Worm (Caenorhabditis elegans) whole organism, early embryonic: ENCODE measurements around the gene F58B4.5.

Experiments
- B0310.2 ChIP-seq: sonication (generic microtip); optimal IDR thresholded peaks from 2 replicates; lab custom pipeline; 2016; ENCODE audit warnings: mild to moderate bottlenecking, missing genetic modification characterization, missing compliant biosample characterization
- F13C5.2 ChIP-seq: sonication (generic microtip); optimal IDR thresholded peaks from 2 replicates; lab custom pipeline; 2017; ENCODE audit warnings: mild to moderate bottlenecking, missing genetic modification characterization, inconsistent platforms, missing compliant biosample characterization
- aly-1 ChIP-seq: sonication (generic microtip); optimal IDR thresholded peaks from 2 replicates; lab custom pipeline; 2016; ENCODE audit warnings: missing genetic modification characterization, missing compliant biosample characterization
- ama-1 ChIP-seq: fragments of 150-350 bp; optimal IDR thresholded peaks from 2 replicates; lab custom pipeline; 2014
- ceh-13 ChIP-seq: fragments of 200-800 bp; sonication (Bioruptor generic); optimal IDR thresholded peaks from 2 replicates; lab custom pipeline; 2018; ENCODE audit warnings: mild to moderate bottlenecking, missing genetic modification characterization, missing compliant biosample characterization
- ceh-36 ChIP-seq: sonication (generic microtip); optimal IDR thresholded peaks from 2 replicates; lab custom pipeline; 2016; ENCODE audit warnings: missing genetic modification characterization, inconsistent platforms, missing compliant biosample characterization
- ets-7 ChIP-seq: sonication (generic microtip); optimal IDR thresholded peaks from 2 replicates; lab custom pipeline; 2016; ENCODE audit warnings: missing genotype, missing genetic modification characterization, missing compliant biosample characterization
- flt-1 ChIP-seq: fragments of 200-800 bp; sonication (Bioruptor generic); IDR thresholded peaks from 2 replicates; pipeline ENCODE4 v1.3.6; 2022; ENCODE audit warnings: missing genetic modification characterization, missing compliant biosample characterization
- hmbx-1 ChIP-seq: sonication (generic microtip); optimal IDR thresholded peaks from 2 replicates; lab custom pipeline; 2016; ENCODE audit warnings: mild to moderate bottlenecking, missing genetic modification characterization, missing compliant biosample characterization
- hmg-4 ChIP-seq: fragments of 200-800 bp; sonication (Bioruptor generic); optimal IDR thresholded peaks from 2 replicates; lab custom pipeline; 2018; ENCODE audit warnings: mild to moderate bottlenecking, missing genetic modification characterization, missing compliant biosample characterization
- hnd-1 ChIP-seq: sonication (generic microtip); optimal IDR thresholded peaks from 2 replicates; lab custom pipeline; 2016; ENCODE audit warnings: missing genetic modification characterization, missing compliant biosample characterization
- pes-1 ChIP-seq: fragments of 200-800 bp; sonication (Bioruptor generic); IDR thresholded peaks from 2 replicates; pipeline ENCODE4 v1.3.6; 2022; ENCODE audit warnings: missing genetic modification reagents, missing genetic modification characterization, missing compliant biosample characterization
- scrt-1 ChIP-seq: fragments of 200-800 bp; sonication (Bioruptor generic); IDR thresholded peaks from 2 replicates; pipeline ENCODE4 v1.3.6; 2022; ENCODE audit warnings: missing genetic modification characterization, missing compliant biosample characterization
- sea-1 ChIP-seq: fragments of 200-800 bp; sonication (Bioruptor generic); conservative IDR thresholded peaks from 2 replicates; pipeline ENCODE4 v1.3.6; 2022; ENCODE audit warnings: missing genetic modification characterization, missing compliant biosample characterization
- tbx-11 ChIP-seq: fragments of 200-800 bp; sonication (Bioruptor generic); IDR thresholded peaks from 2 replicates; pipeline ENCODE4 v1.3.6; 2022; ENCODE audit warnings: missing genetic modification characterization, missing compliant biosample characterization
- tbx-37 ChIP-seq: fragments of 200-800 bp; sonication (Bioruptor generic); conservative IDR thresholded peaks from 2 replicates; pipeline ENCODE4 v1.3.6; 2022; ENCODE audit warnings: missing genetic modification reagents, missing genetic modification characterization, missing compliant biosample characterization
- tra-4 ChIP-seq: sonication (generic microtip); optimal IDR thresholded peaks from 2 replicates; lab custom pipeline; 2017; ENCODE audit warnings: missing genetic modification characterization, missing compliant biosample characterization

F58B4.5 gene

ce11 chrV:10898107-10898506 is 34.4 kb upstream of the F58B4.5 start, which contains the start of gene F32D8.7:
TSS of gene F32D8.7 (plus strand) at chrV:10898435.
- TF ChIP-seq tbx-11 (GFP tag; lab: Robert Waterston, UW) (no peak), ama-1 (lab: Kevin White, UChicago) (no peak), tra-4 (tag; lab: Kevin White, UChicago) (no peak), pes-1 (GFP tag; lab: Robert Waterston, UW) (no peak), hmbx-1 (tag; lab: Kevin White, UChicago) (no peak), scrt-1 (no peak), F13C5.2 (tag; lab: Kevin White, UChicago) (no peak), tbx-37 (GFP tag; lab: Robert Waterston, UW) (no peak), ceh-13 (GFP tag; lab: Kevin White, UChicago) (no peak), flt-1 (GFP tag; lab: Robert Waterston, UW) (no peak), ceh-36 (tag; lab: Kevin White, UChicago) (no peak), hnd-1 (no peak), ets-7 (tag; lab: Kevin White, UChicago) (no peak), hmg-4 (no peak), aly-1 (tag; lab: Kevin White, UChicago) (no peak), B0310.2 (no peak), sea-1 (GFP tag; lab: Robert Waterston, UW) (no peak)

- no peak for TF ChIP-seq ama-1 (lab: Kevin White, UChicago)
- no peak for TF ChIP-seq B0310.2
- TF ChIP-seq sea-1 (GFP tag; lab: Robert Waterston, UW): no peak
- no peak for TF ChIP-seq pes-1 (GFP tag; lab: Robert Waterston, UW)
- no peak for TF ChIP-seq F13C5.2 (tag; lab: Kevin White, UChicago)
- no peak for TF ChIP-seq hnd-1
- TF ChIP-seq hmbx-1 (tag; lab: Kevin White, UChicago): no peak
- TF ChIP-seq ceh-36 (tag; lab: Kevin White, UChicago): no peak
- TF ChIP-seq tbx-11 (GFP tag; lab: Robert Waterston, UW): no peak
- no peak for TF ChIP-seq flt-1 (GFP tag; lab: Robert Waterston, UW)
- no peak for TF ChIP-seq tbx-37 (GFP tag; lab: Robert Waterston, UW)
- no peak for TF ChIP-seq scrt-1
- no peak for TF ChIP-seq hmg-4
These were observed 33.9 kb upstream of the F58B4.5 start for ce11 chrV:10898629-10899028.

DNA sequence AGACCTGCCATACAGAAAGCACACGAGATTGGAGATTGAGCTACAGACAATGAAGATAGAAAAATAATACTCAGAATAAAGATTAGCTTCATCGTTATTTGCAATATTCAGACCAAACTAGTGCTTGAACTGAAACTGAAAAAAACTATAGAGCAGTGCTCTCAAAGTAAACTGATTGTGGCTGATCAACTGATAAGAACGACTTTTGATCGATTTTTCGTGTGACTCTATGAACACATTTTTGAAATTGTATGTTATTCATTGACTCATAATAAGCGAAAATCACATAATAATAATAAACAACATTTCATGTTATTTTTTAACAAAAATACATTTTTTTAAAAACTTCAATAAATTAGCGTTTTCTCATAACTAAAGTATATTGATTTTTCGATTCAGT is 31.4 kb upstream of the F58B4.5 start, which contains the start of gene spp-16:
spp-16 (minus strand) TSS at position 179 of the 400 bp plus-strand sequence.
- TF ChIP-seq ama-1 (lab: Kevin White, UChicago) (no peak), ets-7 (tag; lab: Kevin White, UChicago) (no peak), ceh-13 (GFP tag; lab: Kevin White, UChicago) (no peak), tbx-11 (GFP tag; lab: Robert Waterston, UW) (no peak), ceh-36 (tag; lab: Kevin White, UChicago) (no peak), tra-4 (tag; lab: Kevin White, UChicago) (no peak)

- no peak for TF ChIP-seq hmg-4
- no peak for TF ChIP-seq tbx-37 (GFP tag; lab: Robert Waterston, UW)
- TF ChIP-seq ceh-36 (tag; lab: Kevin White, UChicago): no peak
- no peak for TF ChIP-seq flt-1 (GFP tag; lab: Robert Waterston, UW)
- no peak for TF ChIP-seq hmbx-1 (tag; lab: Kevin White, UChicago)
- no peak for TF ChIP-seq aly-1 (tag; lab: Kevin White, UChicago)
- no peak for TF ChIP-seq ama-1 (lab: Kevin White, UChicago)
- no peak for TF ChIP-seq ceh-13 (GFP tag; lab: Kevin White, UChicago)
- TF ChIP-seq B0310.2: no peak
- TF ChIP-seq tbx-11 (GFP tag; lab: Robert Waterston, UW): no peak
- no peak for TF ChIP-seq scrt-1
- no peak for TF ChIP-seq pes-1 (GFP tag; lab: Robert Waterston, UW)
- no peak for TF ChIP-seq sea-1 (GFP tag; lab: Robert Waterston, UW)
- TF ChIP-seq ets-7 (tag; lab: Kevin White, UChicago): no peak
- TF ChIP-seq F13C5.2 (tag; lab: Kevin White, UChicago): no peak
- no peak for TF ChIP-seq hnd-1
- no peak for TF ChIP-seq tra-4 (tag; lab: Kevin White, UChicago)
These were observed 29.8 kb upstream of the F58B4.5 start, which contains the start of gene F32D8.8 for ce11 chrV:10902682-10903081. TSS of gene F32D8.8 (minus strand) at chrV:10902782.

- TF ChIP-seq ceh-36 (tag; lab: Kevin White, UChicago) (no peak), pes-1 (GFP tag; lab: Robert Waterston, UW) (no peak), ceh-13 (GFP tag; lab: Kevin White, UChicago) (no peak), tra-4 (tag; lab: Kevin White, UChicago) (no peak), tbx-11 (GFP tag; lab: Robert Waterston, UW) (no peak), sea-1 (GFP tag; lab: Robert Waterston, UW) (no peak), tbx-37 (GFP tag; lab: Robert Waterston, UW) (no peak), aly-1 (tag; lab: Kevin White, UChicago) (no peak), scrt-1 (no peak)
These were observed 28.7 kb upstream of the F58B4.5 start, which contains the start of gene F32D8.15 for ce11 chrV:10903748-10904147. TSS of gene F32D8.15 (plus strand) at chrV:10904048.

DNA sequence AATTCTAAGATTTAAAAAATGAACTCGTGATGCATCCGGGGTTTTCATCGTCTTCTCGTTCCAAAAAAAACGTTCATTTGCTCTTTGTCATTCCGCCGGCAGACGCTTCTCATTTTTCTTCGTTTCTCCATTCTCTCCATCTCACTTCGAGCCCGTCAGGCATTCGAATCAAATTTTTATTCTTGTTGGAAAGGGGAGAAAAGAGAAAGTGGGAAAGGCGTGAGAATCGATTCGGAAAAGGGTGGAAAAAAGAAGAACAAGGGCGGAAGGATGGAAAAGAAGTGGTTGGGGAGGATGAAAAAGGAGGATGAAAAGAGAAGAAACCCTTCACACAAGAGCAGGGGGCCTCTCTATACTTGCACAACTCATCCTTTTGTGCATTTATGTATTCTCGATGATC is 27.7 kb upstream of the F58B4.5 start:
- TF ChIP-seq sea-1 (GFP tag; lab: Robert Waterston, UW): no peak
- TF ChIP-seq hmg-4: no peak
- no peak for TF ChIP-seq pes-1 (GFP tag; lab: Robert Waterston, UW)
- no peak for TF ChIP-seq tra-4 (tag; lab: Kevin White, UChicago)
- TF ChIP-seq ceh-36 (tag; lab: Kevin White, UChicago): no peak
- TF ChIP-seq flt-1 (GFP tag; lab: Robert Waterston, UW): no peak
- TF ChIP-seq tbx-37 (GFP tag; lab: Robert Waterston, UW): no peak
- TF ChIP-seq ceh-13 (GFP tag; lab: Kevin White, UChicago): no peak

DNA sequence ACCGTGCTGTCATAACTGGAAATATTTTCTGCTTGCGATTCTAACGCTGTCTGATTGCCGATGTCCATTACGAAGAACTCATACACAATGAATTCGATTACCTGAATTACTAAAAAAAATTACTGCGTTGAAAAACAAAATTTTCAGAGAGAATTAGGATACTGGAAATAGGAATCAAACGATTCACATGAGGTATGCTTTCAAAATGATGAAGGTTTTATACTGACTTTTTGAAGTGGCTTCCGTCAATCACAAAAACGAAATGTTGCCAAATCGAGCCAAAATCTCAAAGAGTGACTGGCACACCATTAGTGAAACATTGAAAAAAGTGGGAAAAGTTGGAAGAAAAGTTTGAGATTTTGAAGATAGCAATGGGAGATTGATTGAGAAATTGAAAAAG is 23.4 kb upstream of the F58B4.5 start, which contains the start of gene zzz-1:
zzz-1 (minus strand) TSS at position 101 of the 400 bp plus-strand sequence.
- TF ChIP-seq ceh-36 (tag; lab: Kevin White, UChicago): no peak
- TF ChIP-seq F13C5.2 (tag; lab: Kevin White, UChicago): no peak
- TF ChIP-seq hnd-1: no peak
- no peak for TF ChIP-seq ama-1 (lab: Kevin White, UChicago)
- no peak for TF ChIP-seq pes-1 (GFP tag; lab: Robert Waterston, UW)
- no peak for TF ChIP-seq flt-1 (GFP tag; lab: Robert Waterston, UW)
- TF ChIP-seq tbx-37 (GFP tag; lab: Robert Waterston, UW): no peak
